Worm (Caenorhabditis elegans): ENCODE measurements around the gene sec-31.

DNA sequence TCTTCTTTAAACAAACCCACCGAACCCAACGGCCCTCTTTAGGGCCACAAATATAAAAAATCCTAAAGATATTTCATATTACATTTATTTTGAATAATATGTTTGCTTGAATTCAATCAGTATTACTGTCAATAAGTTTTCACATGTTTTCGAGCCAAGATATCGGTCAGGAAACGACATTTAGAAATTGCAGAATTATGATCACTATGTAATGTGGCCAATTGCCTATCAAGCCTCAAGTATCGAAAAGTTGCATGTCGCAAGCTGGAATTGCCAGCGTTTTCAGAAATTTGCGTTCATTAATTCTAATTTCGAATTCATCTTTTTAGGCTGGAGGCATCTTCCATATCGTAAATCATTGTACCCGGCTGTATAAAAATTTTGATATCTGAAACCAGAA lies 29.9 kb upstream of the sec-31 start:
- TF ChIP-seq dao-5 (tag; optimal IDR thresholded peaks at IDR 0.05) (no peak), him-1 (tag; optimal IDR thresholded peaks at IDR 0.05) (no peak)
